Worm (Caenorhabditis elegans): ENCODE measurements around the gene K03B4.2.

- TF ChIP-seq elt-2 (tag; optimal IDR thresholded peaks at IDR 0.05) (no peak), ceh-63 (GFP tag; optimal IDR thresholded peaks at IDR 0.05) (no peak), nhr-12 (tag; optimal IDR thresholded peaks at IDR 0.05) (no peak)
Observed at ce11 chrV:4722314-4722713, 34.5 kb downstream of the K03B4.2 start, which contains the start of gene F39G3.5.

Data from whole organism, L1 larva.